Fruit fly (Drosophila melanogaster) whole organism, embryonic: ENCODE measurements around the gene CG6511.

Experiments
- Atf-2 ChIP-seq: fragments of 200-800 bp; sonication (Bioruptor generic); optimal IDR thresholded peaks from 2 replicates; lab custom pipeline; 2016; ENCODE audit warnings: missing biosample characterization, missing genetic modification characterization
- CG10959 ChIP-seq: fragments of 200-800 bp; sonication (Bioruptor generic); IDR thresholded peaks from 2 replicates; pipeline ENCODE4 v1.3.6; 2022; ENCODE audit warnings: missing biosample characterization, missing genetic modification characterization
- CG11560 ChIP-seq: fragments of 200-800 bp; sonication (Bioruptor generic); IDR thresholded peaks from 3 replicates; pipeline ENCODE4 v1.3.6; 2022; ENCODE audit warnings: missing biosample characterization, missing genetic modification characterization
- CG14441 ChIP-seq: fragments of 200-800 bp; sonication (Bioruptor generic); IDR thresholded peaks from 2 replicates; pipeline ENCODE4 v1.3.6; 2022; ENCODE audit warnings: missing biosample characterization, missing genetic modification characterization
- CG14710 ChIP-seq: fragments of 200-800 bp; sonication (Bioruptor generic); optimal IDR thresholded peaks from 3 replicates; lab custom pipeline; 2019; ENCODE audit warnings: missing biosample characterization, mild to moderate bottlenecking, missing genetic modification characterization, moderate library complexity
- CG15011 ChIP-seq: fragments of 200-800 bp; sonication (Bioruptor generic); optimal IDR thresholded peaks from 3 replicates; lab custom pipeline; 2018; ENCODE audit warnings: missing biosample characterization, mild to moderate bottlenecking, missing genetic modification characterization
- CG15073 ChIP-seq: fragments of 200-800 bp; sonication (Bioruptor generic); optimal IDR thresholded peaks from 2 replicates; lab custom pipeline; 2016; ENCODE audit warnings: missing biosample characterization, missing genetic modification characterization
- CG1603 ChIP-seq: fragments of 200-800 bp; sonication (Bioruptor generic); optimal IDR thresholded peaks from 2 replicates; lab custom pipeline; 2019; ENCODE audit warnings: missing biosample characterization, mild to moderate bottlenecking, missing genetic modification characterization, moderate library complexity
- CG16863 ChIP-seq: fragments of 200-800 bp; sonication (Bioruptor generic); optimal IDR thresholded peaks from 3 replicates; lab custom pipeline; 2016; ENCODE audit warnings: missing biosample characterization, missing genetic modification characterization
- CG17328 ChIP-seq: fragments of 200-800 bp; sonication (Bioruptor generic); IDR thresholded peaks from 2 replicates; pipeline ENCODE4 v1.3.6; 2022; ENCODE audit warnings: missing biosample characterization, missing genetic modification characterization
- CG17385 ChIP-seq: fragments of 200-800 bp; sonication (Bioruptor generic); optimal IDR thresholded peaks from 3 replicates; lab custom pipeline; 2018; ENCODE audit warnings: missing biosample characterization, mild to moderate bottlenecking, missing genetic modification characterization
- CG2202 ChIP-seq: fragments of 200-800 bp; sonication (Bioruptor generic); optimal IDR thresholded peaks from 2 replicates; lab custom pipeline; 2018; ENCODE audit warnings: missing biosample characterization, mild to moderate bottlenecking, missing genetic modification characterization
- CG31441 ChIP-seq: fragments of 200-800 bp; sonication (Bioruptor generic); IDR thresholded peaks from 2 replicates; pipeline ENCODE4 v1.3.6; 2022; ENCODE audit warnings: missing biosample characterization, missing genetic modification characterization
- CG3995 ChIP-seq: fragments of 200-800 bp; sonication (Bioruptor generic); optimal IDR thresholded peaks from 3 replicates; lab custom pipeline; 2016; ENCODE audit warnings: missing biosample characterization, missing genetic modification characterization
- CG4424 ChIP-seq: fragments of 200-800 bp; sonication (Bioruptor generic); optimal IDR thresholded peaks from 3 replicates; lab custom pipeline; 2016; ENCODE audit warnings: missing biosample characterization, missing genetic modification characterization
- CG6689 ChIP-seq: fragments of 200-800 bp; sonication (Bioruptor generic); IDR thresholded peaks from 2 replicates; pipeline ENCODE4 v1.3.6; 2022; ENCODE audit warnings: missing biosample characterization, missing genetic modification characterization
- CG6765 ChIP-seq: fragments of 200-800 bp; sonication (Bioruptor generic); optimal IDR thresholded peaks from 3 replicates; lab custom pipeline; 2017; ENCODE audit warnings: missing biosample characterization, mild to moderate bottlenecking, missing genetic modification characterization
- CG7357 ChIP-seq: fragments of 200-800 bp; sonication (Bioruptor generic); IDR thresholded peaks from 3 replicates; pipeline ENCODE4 v1.3.6; 2022; ENCODE audit warnings: missing biosample characterization, missing genetic modification characterization
- CG7786 ChIP-seq: fragments of 200-800 bp; sonication (Bioruptor generic); optimal IDR thresholded peaks from 2 replicates; lab custom pipeline; 2016; ENCODE audit warnings: missing biosample characterization, missing genetic modification characterization
- Dfd ChIP-seq, 2 experiments: fragments of >200 bp; optimal IDR thresholded peaks; 2 replicates each; lab custom pipeline; 2017; ENCODE audit warnings: missing biosample characterization in 2 of 2, missing genetic modification characterization in 2 of 2
- Doc3 ChIP-seq: fragments of 200-800 bp; sonication (Bioruptor generic); IDR thresholded peaks from 3 replicates; pipeline ENCODE4 v1.3.6; 2022; ENCODE audit warnings: missing biosample characterization, missing genetic modification characterization; ENCODE audit not compliant: partially characterized antibody
- HLH54F ChIP-seq: fragments of 200-800 bp; sonication (Bioruptor generic); optimal IDR thresholded peaks from 3 replicates; lab custom pipeline; 2016; ENCODE audit warnings: missing biosample characterization, missing genetic modification characterization
- HLHmδ ChIP-seq: fragments of 200-800 bp; sonication (Bioruptor generic); optimal IDR thresholded peaks from 2 replicates; lab custom pipeline; 2018; ENCODE audit warnings: missing biosample characterization, mild to moderate bottlenecking, missing genetic modification characterization, moderate library complexity
- Jarid2 ChIP-seq: fragments of 200-800 bp; sonication (Bioruptor generic); optimal IDR thresholded peaks from 3 replicates; lab custom pipeline; 2017; ENCODE audit warnings: mild to moderate bottlenecking, missing biosample characterization, missing genetic modification reagents, missing genetic modification characterization
- Myb ChIP-seq: fragments of 200-800 bp; sonication (Bioruptor generic); optimal IDR thresholded peaks from 2 replicates; lab custom pipeline; 2016; ENCODE audit warnings: missing biosample characterization, missing genetic modification characterization
- Pdp1 ChIP-seq, 2 experiments: fragments of 200-800 bp; sonication (Bioruptor generic); optimal IDR thresholded peaks; 3 replicates each; lab custom pipeline; 2016; ENCODE audit warnings: missing biosample characterization in 2 of 2, missing genetic modification characterization in 2 of 2, mild to moderate bottlenecking in 1 of 2, moderate library complexity in 1 of 2
- Ptx1 ChIP-seq: fragments of 200-800 bp; sonication (Bioruptor generic); IDR thresholded peaks from 2 replicates; pipeline ENCODE4 v1.3.6; 2022; ENCODE audit warnings: missing biosample characterization, missing genetic modification characterization
- TFAM ChIP-seq: fragments of 200-800 bp; sonication (Bioruptor generic); optimal IDR thresholded peaks from 2 replicates; lab custom pipeline; 2017; ENCODE audit warnings: missing biosample characterization, missing genetic modification characterization, inconsistent platforms
- Taf1 ChIP-seq: fragments of 200-800 bp; sonication (Bioruptor generic); IDR thresholded peaks from 2 replicates; pipeline ENCODE4 v1.3.6; 2022; ENCODE audit warnings: missing biosample characterization, missing genetic modification characterization
- al ChIP-seq: fragments of 200-800 bp; sonication (Bioruptor generic); IDR thresholded peaks from 2 replicates; pipeline ENCODE4 v1.3.6; 2022; ENCODE audit warnings: missing biosample characterization, missing genetic modification characterization
- aop ChIP-seq: fragments of 200-800 bp; sonication (Bioruptor generic); IDR thresholded peaks from 2 replicates; pipeline ENCODE4 v1.3.6; 2022; ENCODE audit warnings: missing biosample characterization, missing genetic modification characterization
- bsh ChIP-seq, 2 experiments: fragments of 200-800 bp; sonication (Bioruptor generic); optimal IDR thresholded peaks; 2 replicates each; lab custom pipeline; 2017 to 2018; ENCODE audit warnings: mild to moderate bottlenecking in 2 of 2, missing biosample characterization in 2 of 2, missing genetic modification characterization in 2 of 2, moderate library complexity in 1 of 2
- corto ChIP-seq: fragments of 200-800 bp; sonication (Bioruptor generic); optimal IDR thresholded peaks from 2 replicates; lab custom pipeline; 2016; ENCODE audit warnings: missing biosample characterization, mild to moderate bottlenecking, missing genetic modification characterization, moderate library complexity
- dimm ChIP-seq: fragments of 200-800 bp; sonication (Bioruptor generic); IDR thresholded peaks from 2 replicates; pipeline ENCODE4 v1.3.6; 2022; ENCODE audit warnings: missing biosample characterization, missing genetic modification characterization
- esg ChIP-seq: fragments of 200-800 bp; sonication (Bioruptor generic); conservative IDR thresholded peaks from 2 replicates; pipeline ENCODE4 v1.3.6; 2022; ENCODE audit warnings: missing biosample characterization, missing genetic modification characterization
- fd96Cb ChIP-seq: fragments of 200-800 bp; sonication (Bioruptor generic); optimal IDR thresholded peaks from 2 replicates; lab custom pipeline; 2018; ENCODE audit warnings: missing biosample characterization, mild to moderate bottlenecking, missing genetic modification characterization, moderate library complexity
- lab ChIP-seq: fragments of 200-800 bp; sonication (Bioruptor generic); optimal IDR thresholded peaks from 3 replicates; lab custom pipeline; 2017; ENCODE audit warnings: missing biosample characterization, missing genetic modification characterization, mild to moderate bottlenecking, moderate library complexity, missing genetic modification reagents
- maf-S ChIP-seq: fragments of 200-800 bp; sonication (Bioruptor generic); optimal IDR thresholded peaks from 2 replicates; lab custom pipeline; 2016; ENCODE audit warnings: missing biosample characterization, missing genetic modification characterization
- nerfin-1 ChIP-seq: fragments of 200-800 bp; sonication (Bioruptor generic); optimal IDR thresholded peaks from 3 replicates; lab custom pipeline; 2019; ENCODE audit warnings: missing biosample characterization, mild to moderate bottlenecking, missing genetic modification characterization, moderate library complexity
- pfk ChIP-seq: fragments of 200-800 bp; sonication (Bioruptor generic); optimal IDR thresholded peaks from 2 replicates; lab custom pipeline; 2018; ENCODE audit warnings: missing biosample characterization, mild to moderate bottlenecking, missing genetic modification characterization, moderate library complexity
- pum ChIP-seq: fragments of 200-800 bp; sonication (Bioruptor generic); optimal IDR thresholded peaks from 2 replicates; lab custom pipeline; 2016; ENCODE audit warnings: missing biosample characterization, missing genetic modification characterization
- repo ChIP-seq: fragments of 200-800 bp; sonication (Bioruptor generic); optimal IDR thresholded peaks from 2 replicates; lab custom pipeline; 2016; ENCODE audit warnings: missing biosample characterization, missing genetic modification characterization
- ro ChIP-seq: fragments of 200-800 bp; sonication (Bioruptor generic); IDR thresholded peaks from 2 replicates; pipeline ENCODE4 v1.3.6; 2022; ENCODE audit warnings: missing biosample characterization, missing genetic modification characterization
- schlank ChIP-seq: fragments of 200-800 bp; sonication (Bioruptor generic); optimal IDR thresholded peaks from 2 replicates; lab custom pipeline; 2018; ENCODE audit warnings: missing biosample characterization, mild to moderate bottlenecking, missing genetic modification characterization
- sna ChIP-seq: fragments of 200-800 bp; sonication (Bioruptor generic); IDR thresholded peaks from 2 replicates; pipeline ENCODE4 v1.3.6; 2022; ENCODE audit warnings: missing biosample characterization, missing genetic modification characterization; ENCODE audit not compliant: partially characterized antibody
- ssp ChIP-seq: fragments of 200-800 bp; sonication (Bioruptor generic); IDR thresholded peaks from 2 replicates; pipeline ENCODE4 v1.3.6; 2022; ENCODE audit warnings: missing biosample characterization, missing genetic modification characterization
- tup ChIP-seq: fragments of 200-800 bp; sonication (Bioruptor generic); optimal IDR thresholded peaks from 2 replicates; lab custom pipeline; 2016; ENCODE audit warnings: missing biosample characterization, mild to moderate bottlenecking, missing genetic modification characterization, moderate library complexity
- unpg ChIP-seq: fragments of 200-800 bp; sonication (Bioruptor generic); optimal IDR thresholded peaks from 3 replicates; lab custom pipeline; 2018; ENCODE audit warnings: missing biosample characterization, mild to moderate bottlenecking, missing genetic modification characterization, moderate library complexity
- wek ChIP-seq: fragments of 200-800 bp; sonication (Bioruptor generic); optimal IDR thresholded peaks from 3 replicates; lab custom pipeline; 2018; ENCODE audit warnings: missing biosample characterization, mild to moderate bottlenecking, missing genetic modification characterization, moderate library complexity

Gene CG6511

DNA sequence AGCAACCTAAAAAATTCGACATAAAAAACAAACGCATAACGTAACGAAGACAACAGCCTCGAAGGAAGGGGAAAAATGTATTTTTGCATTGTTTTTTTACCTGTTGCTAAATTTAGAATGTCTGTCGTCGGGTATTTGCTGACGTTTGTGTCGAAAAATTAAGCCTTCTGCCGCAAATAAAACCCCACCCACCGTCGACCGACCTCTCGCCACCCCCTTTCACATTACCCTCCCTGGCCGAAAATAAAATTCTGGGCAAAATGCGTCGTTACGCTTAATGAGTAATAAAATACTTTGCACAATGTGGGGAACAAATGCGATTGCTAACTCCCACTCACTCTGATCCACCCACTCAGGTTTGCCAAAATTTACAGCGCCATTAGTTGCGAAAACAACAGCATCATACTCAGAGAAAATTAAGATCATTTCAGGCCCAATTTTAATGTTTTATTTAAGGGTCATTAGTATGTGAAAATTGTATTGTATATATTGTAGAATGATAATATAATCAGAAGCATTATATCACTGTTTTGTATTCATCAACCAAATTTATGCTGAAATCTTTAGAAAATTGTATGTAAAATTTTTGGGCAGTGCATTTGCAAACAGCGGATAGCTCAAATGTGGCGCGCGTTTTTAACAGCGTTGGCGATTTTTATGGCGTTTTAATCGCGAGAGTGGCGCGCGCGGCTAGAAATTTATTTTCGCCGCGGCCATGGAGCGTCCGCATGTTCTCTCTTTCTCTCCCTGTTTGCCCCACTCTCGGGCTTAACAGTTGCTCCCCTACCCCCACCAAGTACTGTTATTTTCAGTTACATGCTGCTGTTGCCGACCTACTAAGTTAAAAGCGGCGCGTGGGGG, 48.7 kb upstream of the CG6511 start (continued):
- TF ChIP-seq CG6765 (no peak), Pdp1 (GFP tag; optimal IDR thresholded peaks at IDR 0.05; lab: Kevin White, UChicago) (peak; percentile 20 to 24), CG10959 (GFP tag; lab: Robert Waterston, UW) (no peak), CG1603 (tag; lab: Kevin White, UChicago) (peak; percentile 23), wek (no peak), CG11560 (tag; lab: Robert Waterston, UW) (no peak), aop (no peak), repo (GFP tag; lab: Kevin White, UChicago) (no peak), ro (no peak), CG7786 (GFP tag; lab: Kevin White, UChicago) (peak; percentile 39), HLHmδ (GFP tag; lab: Kevin White, UChicago) (no peak), CG17385 (GFP tag; lab: Kevin White, UChicago) (peak; percentile 19), corto (GFP tag; lab: Kevin White, UChicago) (peak; percentile 14), CG14710 (no peak), CG3995 (GFP tag; lab: Kevin White, UChicago) (no peak), Ptx1 (GFP tag; lab: Robert Waterston, UW) (no peak; the same call in 1 of the 2 replicates), CG15011 (GFP tag; lab: Kevin White, UChicago) (no peak), CG2202 (tag; lab: Kevin White, UChicago) (no peak), fd96Cb (tag; lab: Kevin White, UChicago) (no peak), CG6689 (GFP tag; lab: Robert Waterston, UW) (no peak), dimm (no peak), esg (no peak), Jarid2 (GFP tag; lab: Kevin White, UChicago) (no peak), Taf1 (GFP tag; lab: Robert Waterston, UW) (0 out of 2 replicates have a peak, but pooled peaks have one; percentile 8), unpg (peak; percentile 55), HLH54F (GFP tag; lab: Kevin White, UChicago) (peak; percentile 30), al (GFP tag; lab: Robert Waterston, UW) (peak; percentile 45; the same call in 1 of the 2 replicates), pum (GFP tag; lab: Kevin White, UChicago) (no peak), sna (GFP tag; lab: Robert Waterston, UW) (no peak), CG7357 (GFP tag; lab: Robert Waterston, UW) (0 out of 3 replicates have a peak, but pooled peaks have one; percentile 25), CG14441 (peak; percentile 48; the same call in 1 of the 2 replicates), bsh (GFP tag; optimal IDR thresholded peaks at IDR 0.05; lab: Kevin White, UChicago) (peak in 1 of 2 experiments; percentile 9), CG31441 (GFP tag; lab: Robert Waterston, UW) (peak; percentile 21; the same call in 1 of the 2 replicates), tup (GFP tag; lab: Kevin White, UChicago) (no peak), schlank (tag; lab: Kevin White, UChicago) (peak; percentile 43), maf-S (GFP tag; lab: Kevin White, UChicago) (peak; percentile 21), ssp (no peak), CG16863 (GFP tag; lab: Kevin White, UChicago) (no peak), Dfd (GFP tag; optimal IDR thresholded peaks at IDR 0.05; lab: Kevin White, UChicago) (no peak), pfk (no peak), CG17328 (GFP tag; lab: Robert Waterston, UW) (no peak), Atf-2 (GFP tag; lab: Kevin White, UChicago) (no peak), CG15073 (GFP tag; lab: Kevin White, UChicago) (no peak), Myb (GFP tag; lab: Kevin White, UChicago) (no peak), lab (peak; percentile 70), Doc3 (GFP tag; lab: Robert Waterston, UW) (0 out of 3 replicates have a peak, but pooled peaks have one; percentile 18), TFAM (GFP tag; lab: Kevin White, UChicago) (no peak), nerfin-1 (no peak), CG4424 (GFP tag; lab: Kevin White, UChicago) (no peak)
